Fruit fly (Drosophila melanogaster): ENCODE measurements around the gene CG13028.

CG13028 gene

DNA sequence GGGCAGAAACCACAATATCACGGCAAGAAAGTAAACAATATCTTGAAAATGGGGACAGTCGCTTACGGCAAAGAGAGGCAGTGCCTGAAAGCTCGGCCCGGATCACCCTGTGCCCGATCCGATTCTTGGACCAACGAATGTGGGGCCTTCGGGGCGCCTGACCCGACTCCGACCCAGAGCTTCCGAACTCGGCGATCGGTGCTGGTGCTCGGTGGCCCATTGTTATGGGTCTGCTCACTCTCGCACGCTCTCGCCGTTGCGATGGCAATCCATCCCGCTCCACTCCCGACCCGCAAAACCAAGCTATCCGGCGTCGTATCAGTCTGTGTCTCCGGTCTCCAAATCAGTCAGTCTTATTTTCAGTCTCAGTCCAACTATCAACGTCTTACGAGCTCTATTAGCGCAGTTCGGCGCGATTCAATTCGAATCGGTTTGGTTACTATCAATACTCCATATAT, 46.6 kb downstream of the CG13028 start, which contains the start of gene Exn:
TSS of gene Exn (plus strand) at position 362 of the 458 bp plus-strand sequence.
- TF ChIP-seq EcR (GFP tag; optimal IDR thresholded peaks at IDR 0.05) (no peak), CG8478 (optimal IDR thresholded peaks at IDR 0.05) (no peak), Dll (optimal IDR thresholded peaks at IDR 0.05) (no peak), pan (optimal IDR thresholded peaks at IDR 0.05) (no peak), psq (optimal IDR thresholded peaks at IDR 0.05) (no peak), usp (GFP tag; optimal IDR thresholded peaks at IDR 0.05) (no peak)

DNA sequence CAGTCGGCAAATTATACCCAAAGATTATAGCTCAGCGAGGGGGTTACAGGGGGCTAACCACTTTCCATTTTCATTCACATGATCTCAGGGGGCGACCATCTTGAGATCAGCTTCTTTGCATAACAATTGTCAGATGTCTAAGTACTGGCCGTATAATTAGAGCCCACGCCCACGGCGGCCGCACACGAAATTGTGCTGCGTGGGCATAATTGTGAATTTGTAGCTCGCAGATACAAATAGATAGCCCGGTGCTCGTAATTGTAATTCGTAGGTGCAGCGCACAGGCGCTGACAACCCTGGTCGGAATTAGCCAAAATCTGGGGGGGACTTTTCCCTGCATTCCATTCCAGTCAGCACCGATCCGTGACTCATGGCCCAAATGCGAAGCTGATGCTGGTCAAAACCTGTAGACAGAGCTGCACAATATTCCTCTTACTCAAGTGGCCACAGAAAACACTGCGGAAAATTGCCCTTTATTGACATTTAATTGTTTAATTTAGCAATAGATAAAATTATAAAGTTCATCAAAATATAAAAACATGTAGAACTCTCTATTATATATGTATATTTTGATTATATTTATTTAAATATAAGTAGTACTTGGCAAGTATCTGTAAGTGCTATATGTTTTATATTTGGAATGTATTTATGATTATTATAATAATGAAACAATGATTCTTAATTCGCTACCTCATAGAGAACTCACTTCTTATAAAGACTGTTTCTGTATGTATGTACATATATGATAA, 48.7 kb downstream of the CG13028 start:
- no peak for TF ChIP-seq pan (optimal IDR thresholded peaks at IDR 0.05)
- TF ChIP-seq usp (GFP tag; optimal IDR thresholded peaks at IDR 0.05) = no peak
- TF ChIP-seq CG8478 (optimal IDR thresholded peaks at IDR 0.05) = no peak
- TF ChIP-seq psq (optimal IDR thresholded peaks at IDR 0.05) = no peak
- no peak for TF ChIP-seq Dll (optimal IDR thresholded peaks at IDR 0.05)
- TF ChIP-seq EcR (GFP tag; optimal IDR thresholded peaks at IDR 0.05) = no peak

Measured in whole organism.